Fruit fly (Drosophila melanogaster) whole organism, pupa: ENCODE data around the gene stg.

Experiments
- CG10348 ChIP-seq: fragments of 200-800 bp; sonication (Bioruptor generic); IDR thresholded peaks from 2 replicates; pipeline ENCODE4 v1.3.6; 2022; ENCODE audit warnings: missing biosample characterization, missing genetic modification characterization
- CG14655 ChIP-seq: fragments of 200-800 bp; sonication (Bioruptor generic); optimal IDR thresholded peaks from 3 replicates; lab custom pipeline; 2017; ENCODE audit warnings: mild to moderate bottlenecking, missing biosample characterization, missing genetic modification reagents, missing genetic modification characterization
- CG17806 ChIP-seq: fragments of 200-800 bp; sonication (Bioruptor generic); optimal IDR thresholded peaks from 2 replicates; lab custom pipeline; 2018; ENCODE audit warnings: missing biosample characterization, mild to moderate bottlenecking, missing genetic modification characterization, moderate library complexity
- CG32121 ChIP-seq: fragments of 200-800 bp; sonication (Bioruptor generic); IDR thresholded peaks from 2 replicates; pipeline ENCODE4 v1.3.6; 2022; ENCODE audit warnings: missing biosample characterization, missing genetic modification characterization
- CG4496 ChIP-seq: fragments of 200-800 bp; sonication (Bioruptor generic); IDR thresholded peaks from 3 replicates; pipeline ENCODE4 v1.3.6; 2022; ENCODE audit warnings: missing biosample characterization, missing genetic modification characterization
- CG8159 ChIP-seq: fragments of 200-800 bp; sonication (Bioruptor generic); optimal IDR thresholded peaks from 3 replicates; lab custom pipeline; 2018; ENCODE audit warnings: missing biosample characterization, mild to moderate bottlenecking, missing genetic modification characterization, moderate library complexity
- CG8301 ChIP-seq: fragments of 200-800 bp; sonication (Bioruptor generic); optimal IDR thresholded peaks from 2 replicates; lab custom pipeline; 2018; ENCODE audit warnings: missing biosample characterization, mild to moderate bottlenecking, missing genetic modification characterization
- CG9948 ChIP-seq: fragments of 200-800 bp; sonication (Bioruptor generic); optimal IDR thresholded peaks from 2 replicates; lab custom pipeline; 2018; ENCODE audit warnings: missing biosample characterization, mild to moderate bottlenecking, missing genetic modification characterization, moderate library complexity
- D1 ChIP-seq: fragments of 200-800 bp; sonication (Bioruptor generic); optimal IDR thresholded peaks from 2 replicates; lab custom pipeline; 2018; ENCODE audit warnings: missing biosample characterization, mild to moderate bottlenecking, missing genetic modification characterization, moderate library complexity
- EcR ChIP-seq: fragments of 200-800 bp; sonication (Bioruptor generic); optimal IDR thresholded peaks from 3 replicates; lab custom pipeline; 2019; ENCODE audit warnings: missing biosample characterization, missing genetic modification characterization, mild to moderate bottlenecking, moderate library complexity, missing genetic modification reagents
- Ets98B ChIP-seq: fragments of 200-800 bp; sonication (Bioruptor generic); IDR thresholded peaks from 2 replicates; pipeline ENCODE4 v1.3.6; 2022; ENCODE audit warnings: missing biosample characterization, missing genetic modification characterization
- Pif1B ChIP-seq: fragments of 200-800 bp; sonication (Bioruptor generic); optimal IDR thresholded peaks from 3 replicates; lab custom pipeline; 2016; ENCODE audit warnings: missing biosample characterization, missing genetic modification characterization
- gl ChIP-seq: fragments of 200-800 bp; sonication (Bioruptor generic); optimal IDR thresholded peaks from 2 replicates; lab custom pipeline; 2018; ENCODE audit warnings: missing biosample characterization, mild to moderate bottlenecking, missing genetic modification characterization
- rn ChIP-seq: fragments of 200-800 bp; sonication (Bioruptor generic); IDR thresholded peaks from 2 replicates; pipeline ENCODE4 v1.3.6; 2022; ENCODE audit warnings: missing biosample characterization, missing genetic modification characterization

dm6 chr3R:29265075-29265474 lies 9.5 kb upstream of the stg start:
- TF ChIP-seq CG8159 (tag; lab: Kevin White, UChicago), result no peak
- TF ChIP-seq D1, result no peak
- no peak for TF ChIP-seq CG10348 (GFP tag; lab: Robert Waterston, UW)
- TF ChIP-seq CG9948 (tag; lab: Kevin White, UChicago), result no peak
- no peak for TF ChIP-seq CG17806 (tag; lab: Kevin White, UChicago)
- TF ChIP-seq Pif1B (GFP tag; lab: Kevin White, UChicago), result no peak
- no peak for TF ChIP-seq CG4496
- no peak for TF ChIP-seq EcR
- no peak for TF ChIP-seq CG8301
- no peak for TF ChIP-seq rn
- TF ChIP-seq CG14655 (GFP tag; lab: Kevin White, UChicago), result no peak
- no peak for TF ChIP-seq CG32121 (GFP tag; lab: Robert Waterston, UW)
- no peak for TF ChIP-seq Ets98B (GFP tag; lab: Robert Waterston, UW)
- no peak for TF ChIP-seq gl (tag; lab: Kevin White, UChicago)
